Worm (Caenorhabditis elegans): ENCODE data around the gene gmeb-3.
A peak's percentile ranks its signal among the peaks of the same experiment; 100 is the strongest.

Gene gmeb-3

ce11 chrIII:3801379-3801894 lies 33.1 kb downstream of the gmeb-3 start (continued):
- TF ChIP-seq zip-4 (GFP tag; optimal IDR thresholded peaks at IDR 0.05) (peak; percentile 73), hlh-17 (GFP tag; optimal IDR thresholded peaks at IDR 0.05; ENCODE audit: borderline replicate concordance) (no peak), ces-1 (GFP tag; optimal IDR thresholded peaks at IDR 0.05) (no peak), pax-3 (tag; optimal IDR thresholded peaks at IDR 0.05) (peak; percentile 93), fos-1 (tag; optimal IDR thresholded peaks at IDR 0.05) (peak; percentile 96), nhr-77 (tag; optimal IDR thresholded peaks at IDR 0.05) (peak; percentile 97), hpl-2 (GFP tag; optimal IDR thresholded peaks at IDR 0.05) (peak; percentile 87), snpc-4 (tag; optimal IDR thresholded peaks at IDR 0.05) (peak; percentile 78), fkh-10 (GFP tag; optimal IDR thresholded peaks at IDR 0.05) (peak; percentile 98), C04F5.9 (tag; optimal IDR thresholded peaks at IDR 0.05) (peak; percentile 43), nhr-12 (tag; optimal IDR thresholded peaks at IDR 0.05) (peak; percentile 45), ztf-11 (tag; optimal IDR thresholded peaks at IDR 0.05) (peak in 1 of 2 experiments; percentile 77), nhr-19 (GFP tag; conservative IDR thresholded peaks at IDR 0.05) (peak; percentile 95), ceh-8 (GFP tag; optimal IDR thresholded peaks at IDR 0.05) (peak; percentile 89), irx-1 (tag; optimal IDR thresholded peaks at IDR 0.05) (peak; percentile 90), ceh-90 (tag; optimal IDR thresholded peaks at IDR 0.05) (no peak), lin-35 (GFP tag; optimal IDR thresholded peaks at IDR 0.05) (peak; percentile 86 to 89), sptf-1 (tag; optimal IDR thresholded peaks at IDR 0.05) (no peak), mdl-1 (tag; optimal IDR thresholded peaks at IDR 0.05) (peak; percentile 96 to 100), fkh-8 (tag; optimal IDR thresholded peaks at IDR 0.05) (peak; percentile 98), nhr-28 (tag; optimal IDR thresholded peaks at IDR 0.05) (peak; percentile 61), lin-39 (tag; optimal IDR thresholded peaks at IDR 0.05) (peak; percentile 77), pag-3 (tag; optimal IDR thresholded peaks at IDR 0.05; ENCODE audit: borderline replicate concordance, insufficient read depth) (peak; percentile 51), nhr-47 (tag; optimal IDR thresholded peaks at IDR 0.05) (peak; percentile 97), nhr-71 (tag; optimal IDR thresholded peaks at IDR 0.05) (peak; percentile 99), Y116A8C.19 (tag; optimal IDR thresholded peaks at IDR 0.05; ENCODE audit: borderline replicate concordance) (no peak), lin-14 (GFP tag; optimal IDR thresholded peaks at IDR 0.05) (peak; percentile 100), sup-37 (GFP tag; optimal IDR thresholded peaks at IDR 0.05) (peak; percentile 79), tbx-2 (tag; optimal IDR thresholded peaks at IDR 0.05) (peak; percentile 99), unc-130 (tag; optimal IDR thresholded peaks at IDR 0.05) (peak; percentile 91), blmp-1 (tag; optimal IDR thresholded peaks at IDR 0.05) (peak; percentile 89), fkh-4 (tag; optimal IDR thresholded peaks at IDR 0.05; ENCODE audit: borderline replicate concordance) (peak; percentile 33), ceh-63 (GFP tag; optimal IDR thresholded peaks at IDR 0.05) (no peak), jun-1 (tag; optimal IDR thresholded peaks at IDR 0.05) (peak; percentile 94), xbp-1 (tag; optimal IDR thresholded peaks at IDR 0.05) (peak; percentile 92), nhr-85 (tag) (peak; percentile 98), rnt-1 (tag; optimal IDR thresholded peaks at IDR 0.05) (peak; percentile 92), isw-1 (GFP tag; IDR thresholded peaks at IDR 0.05) (peak; percentile 90), nhr-90 (tag; optimal IDR thresholded peaks at IDR 0.05; ENCODE audit: poor library complexity) (peak; percentile 89), dsc-1 (tag; optimal IDR thresholded peaks at IDR 0.05) (peak; percentile 90), skn-1 (tag; optimal IDR thresholded peaks at IDR 0.05) (peak; percentile 90), mep-1 (tag; optimal IDR thresholded peaks at IDR 0.05) (peak; percentile 95), dpl-1 (GFP tag; optimal IDR thresholded peaks at IDR 0.05) (peak; percentile 71 to 75 (median 74)), egl-27 (tag; optimal IDR thresholded peaks at IDR 0.05) (peak; percentile 93 to 96), ets-5 (GFP tag; IDR thresholded peaks at IDR 0.05) (no peak), unc-62 (GFP tag; optimal IDR thresholded peaks at IDR 0.05) (no peak), nhr-237 (tag; optimal IDR thresholded peaks at IDR 0.05) (peak; percentile 91), sox-4 (tag; optimal IDR thresholded peaks at IDR 0.05) (peak; percentile 79), C16A3.4 (tag; optimal IDR thresholded peaks at IDR 0.05) (peak; percentile 91), nhr-76 (tag; optimal IDR thresholded peaks at IDR 0.05) (no peak), elt-3 (tag; optimal IDR thresholded peaks at IDR 0.05) (peak in 5 of 6 experiments; percentile 59 to 91 (median 81))
